Worm (Caenorhabditis elegans) whole organism, midembryonic: ENCODE measurements around the gene cdh-1.

Experiments
- T22C8.4 ChIP-seq: fragments of 200-800 bp; sonication (Bioruptor generic); IDR thresholded peaks from 2 replicates; pipeline ENCODE4 v1.3.6; 2022; ENCODE audit warnings: missing genetic modification characterization, missing compliant biosample characterization
- cog-1 ChIP-seq: sonication (generic microtip); optimal IDR thresholded peaks from 2 replicates; lab custom pipeline; 2016; ENCODE audit warnings: missing genetic modification characterization, missing compliant biosample characterization
- flt-1 ChIP-seq: fragments of 200-800 bp; sonication (Bioruptor generic); IDR thresholded peaks from 2 replicates; pipeline ENCODE4 v1.3.6; 2022; ENCODE audit warnings: missing genetic modification characterization, missing compliant biosample characterization
- klf-2 ChIP-seq: fragments of 200-800 bp; sonication (Bioruptor generic); conservative IDR thresholded peaks from 2 replicates; pipeline ENCODE4 v1.3.6; 2022; ENCODE audit warnings: missing genetic modification reagents, missing genetic modification characterization, missing compliant biosample characterization
- med-1 ChIP-seq: sonication (generic microtip); optimal IDR thresholded peaks from 2 replicates; lab custom pipeline; 2017; ENCODE audit warnings: missing genetic modification characterization, mild to moderate bottlenecking, missing compliant biosample characterization, antibody characterized with exemption, missing genetic modification reagents; ENCODE audit not compliant: insufficient read depth
- ref-1 ChIP-seq: fragments of 200-800 bp; sonication (Bioruptor generic); conservative IDR thresholded peaks from 2 replicates; pipeline ENCODE4 v1.3.6; 2022; ENCODE audit warnings: missing genetic modification reagents, missing genetic modification characterization, missing compliant biosample characterization
- tab-1 ChIP-seq: fragments of 200-800 bp; sonication (Bioruptor generic); IDR thresholded peaks from 2 replicates; pipeline ENCODE4 v1.3.6; 2022; ENCODE audit warnings: missing genetic modification characterization, missing compliant biosample characterization
- ztf-23 ChIP-seq: fragments of 200-800 bp; sonication (Bioruptor generic); IDR thresholded peaks from 2 replicates; pipeline ENCODE4 v1.3.6; 2022; ENCODE audit warnings: missing genetic modification reagents, missing genetic modification characterization, missing compliant biosample characterization
- ztf-29 ChIP-seq: fragments of 200-800 bp; sonication (Bioruptor generic); IDR thresholded peaks from 2 replicates; pipeline ENCODE4 v1.3.6; 2022; ENCODE audit warnings: missing genetic modification reagents, missing genetic modification characterization, missing compliant biosample characterization

cdh-1 gene

DNA sequence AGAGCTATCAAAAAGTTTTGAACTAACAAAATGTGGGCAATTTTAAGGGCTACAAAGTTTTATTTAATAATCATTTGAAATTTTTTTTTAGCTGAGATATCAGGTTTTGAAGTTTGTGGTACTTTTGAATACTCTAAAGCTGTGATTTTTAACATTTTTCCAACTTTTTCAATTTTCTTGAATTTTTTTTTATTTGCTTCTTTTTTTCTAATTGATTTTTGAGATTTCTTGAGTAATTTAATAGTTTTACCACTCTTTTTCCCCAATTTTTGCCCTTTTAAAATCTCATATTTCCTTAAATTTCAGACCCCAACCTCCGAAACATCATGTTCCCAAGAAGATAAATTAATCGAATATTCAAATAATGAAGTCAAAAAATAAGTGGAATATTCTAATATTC is at the start of gene cdh-1:
Gene cdh-1 (plus strand): TSS at position 301 of the 400 bp plus-strand sequence.
- no peak for TF ChIP-seq flt-1 (GFP tag; lab: Robert Waterston, UW)

DNA sequence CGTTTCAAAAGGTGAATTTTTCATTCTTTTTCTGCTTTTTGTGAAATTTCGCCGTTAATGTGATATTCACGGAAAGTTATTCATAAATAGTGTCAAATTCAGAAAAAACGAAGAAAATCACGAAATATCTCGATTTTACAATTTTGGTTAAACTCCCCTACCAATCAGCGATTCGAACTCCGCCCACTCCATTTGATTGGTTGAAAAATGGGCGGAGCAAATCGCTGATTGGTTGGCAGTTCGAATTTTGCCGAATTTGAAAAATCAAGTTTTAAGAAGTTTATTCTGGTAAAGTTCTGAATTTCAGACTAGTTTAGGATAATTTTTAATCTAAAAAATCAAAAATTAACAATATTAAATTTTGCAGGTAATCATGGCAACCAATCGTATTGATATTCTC is 46.0 kb upstream of the cdh-1 start:
- no peak for TF ChIP-seq klf-2
- TF ChIP-seq ztf-23 (GFP tag; lab: Robert Waterston, UW), result no peak
- no peak for TF ChIP-seq ref-1 (GFP tag; lab: Robert Waterston, UW)
- TF ChIP-seq ztf-29 (GFP tag; lab: Robert Waterston, UW), result no peak
- TF ChIP-seq med-1, result no peak
- TF ChIP-seq cog-1 (tag; lab: Kevin White, UChicago), result no peak
- TF ChIP-seq tab-1, result no peak
- TF ChIP-seq T22C8.4 (GFP tag; lab: Robert Waterston, UW), result no peak
- no peak for TF ChIP-seq flt-1 (GFP tag; lab: Robert Waterston, UW)

DNA sequence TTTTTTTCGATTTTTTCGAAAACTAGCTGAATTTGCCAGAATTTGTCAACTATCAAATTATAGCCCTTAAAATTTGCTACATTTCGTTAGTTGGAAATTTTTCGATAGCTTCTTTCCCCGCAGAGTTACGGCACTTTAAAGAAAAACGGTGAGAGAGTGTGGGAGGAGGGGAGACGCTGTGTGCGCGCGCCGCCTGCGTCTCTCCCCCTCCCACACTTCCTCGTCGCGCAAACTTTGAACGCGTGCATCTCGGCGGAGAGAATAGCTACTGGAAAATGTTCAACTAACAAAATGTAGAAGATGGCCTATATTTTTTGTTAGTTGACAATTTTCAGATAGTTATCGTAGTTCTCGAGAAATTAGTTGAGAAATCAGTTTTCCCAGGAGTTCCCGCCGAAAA is 44.1 kb upstream of the cdh-1 start:
- TF ChIP-seq med-1 (no peak), flt-1 (GFP tag; lab: Robert Waterston, UW) (no peak), ztf-29 (GFP tag; lab: Robert Waterston, UW) (no peak), cog-1 (tag; lab: Kevin White, UChicago) (no peak), ztf-23 (GFP tag; lab: Robert Waterston, UW) (no peak), klf-2 (no peak), tab-1 (no peak), T22C8.4 (GFP tag; lab: Robert Waterston, UW) (no peak)

DNA sequence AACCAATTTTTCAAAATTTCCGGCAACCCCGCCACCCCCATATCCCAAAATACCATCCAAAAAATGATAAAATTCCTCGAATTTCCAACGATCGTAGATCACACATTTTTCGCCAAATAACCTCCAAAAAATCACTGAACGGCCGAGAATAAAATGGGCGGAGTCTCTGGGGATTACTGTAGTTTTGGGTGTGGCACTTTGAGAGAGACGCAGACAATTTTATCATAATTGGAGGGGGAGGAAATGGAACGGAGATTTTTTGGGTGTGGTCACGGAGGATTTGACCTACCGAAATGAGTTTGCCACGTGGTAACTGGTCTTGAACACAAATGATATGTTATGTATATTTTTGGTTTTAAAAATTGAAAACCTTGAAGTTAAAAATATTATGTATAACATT is 42.3 kb upstream of the cdh-1 start:
- TF ChIP-seq med-1, result no peak
- TF ChIP-seq ztf-29 (GFP tag; lab: Robert Waterston, UW), result no peak
- TF ChIP-seq klf-2, result no peak
- TF ChIP-seq tab-1, result no peak
- no peak for TF ChIP-seq ref-1 (GFP tag; lab: Robert Waterston, UW)
- no peak for TF ChIP-seq flt-1 (GFP tag; lab: Robert Waterston, UW)
- TF ChIP-seq T22C8.4 (GFP tag; lab: Robert Waterston, UW), result no peak
- TF ChIP-seq ztf-23 (GFP tag; lab: Robert Waterston, UW), result no peak
- TF ChIP-seq cog-1 (tag; lab: Kevin White, UChicago), result no peak

DNA sequence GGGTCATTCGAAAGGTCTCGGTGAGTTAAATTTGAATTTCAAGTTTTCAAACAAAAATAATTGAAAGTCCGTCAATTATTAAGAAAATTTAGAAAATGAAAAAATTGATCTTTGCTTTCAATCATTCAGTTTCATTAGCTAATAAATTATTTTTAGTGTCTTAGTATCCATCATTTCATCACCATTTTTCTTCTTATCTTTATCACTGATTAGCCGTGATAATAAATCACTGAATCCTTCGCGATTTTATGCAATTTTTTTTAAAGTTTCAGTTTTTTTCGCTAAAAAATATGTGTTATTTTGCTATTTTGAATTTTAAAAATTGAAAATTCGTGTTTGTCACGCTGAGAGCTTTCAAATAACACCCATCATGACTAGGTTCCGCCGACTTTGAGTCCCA is 41.7 kb upstream of the cdh-1 start:
- no peak for TF ChIP-seq cog-1 (tag; lab: Kevin White, UChicago)
- TF ChIP-seq med-1, result no peak
- TF ChIP-seq tab-1, result no peak
- TF ChIP-seq T22C8.4 (GFP tag; lab: Robert Waterston, UW), result no peak
- TF ChIP-seq ztf-29 (GFP tag; lab: Robert Waterston, UW), result no peak
- TF ChIP-seq ref-1 (GFP tag; lab: Robert Waterston, UW), result no peak
- TF ChIP-seq klf-2, result no peak
- TF ChIP-seq ztf-23 (GFP tag; lab: Robert Waterston, UW), result no peak
- TF ChIP-seq flt-1 (GFP tag; lab: Robert Waterston, UW), result no peak

DNA sequence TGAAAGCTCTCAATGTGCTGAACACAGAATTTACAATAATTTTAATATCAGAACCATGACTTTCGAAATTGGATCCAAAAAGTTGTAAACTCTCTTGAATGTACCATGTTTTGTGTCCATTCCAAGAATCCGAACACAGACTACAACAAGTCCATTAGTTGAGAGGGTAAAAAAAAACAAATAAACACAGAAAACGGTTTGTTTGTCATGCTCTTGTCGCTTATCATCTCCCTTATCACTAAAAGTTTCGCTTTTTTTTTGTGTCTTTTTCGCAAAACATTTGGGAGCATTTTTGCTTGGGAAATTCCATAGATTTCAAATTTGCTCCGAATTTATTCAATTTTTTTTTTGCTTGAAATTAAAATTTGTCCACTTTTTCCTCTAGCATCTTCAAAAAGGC is 41.2 kb upstream of the cdh-1 start:
- no peak for TF ChIP-seq cog-1 (tag; lab: Kevin White, UChicago)
- no peak for TF ChIP-seq T22C8.4 (GFP tag; lab: Robert Waterston, UW)
- no peak for TF ChIP-seq ref-1 (GFP tag; lab: Robert Waterston, UW)
- no peak for TF ChIP-seq flt-1 (GFP tag; lab: Robert Waterston, UW)
- TF ChIP-seq klf-2, result no peak
- no peak for TF ChIP-seq tab-1
- no peak for TF ChIP-seq ztf-23 (GFP tag; lab: Robert Waterston, UW)
- no peak for TF ChIP-seq ztf-29 (GFP tag; lab: Robert Waterston, UW)
- no peak for TF ChIP-seq med-1

DNA sequence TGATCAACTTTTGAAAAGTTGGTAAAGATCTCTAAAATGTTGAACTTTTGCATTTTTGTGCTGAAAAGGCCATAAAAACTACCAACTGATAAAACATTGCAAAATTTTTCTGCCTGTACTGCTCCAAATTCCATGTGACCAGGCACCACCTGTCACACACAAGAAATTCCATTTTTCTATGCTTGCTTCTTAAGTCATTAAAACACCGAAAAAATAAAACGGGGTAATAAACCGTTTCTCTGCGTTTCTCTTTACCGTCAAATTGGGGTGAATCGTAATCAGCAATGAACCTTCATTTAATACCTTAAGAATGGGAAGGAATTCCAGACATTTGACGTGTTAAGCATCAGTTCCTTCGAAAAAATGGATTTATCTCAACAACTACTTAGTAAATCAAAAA is 40.5 kb upstream of the cdh-1 start:
- no peak for TF ChIP-seq tab-1
- TF ChIP-seq med-1, result no peak
- no peak for TF ChIP-seq flt-1 (GFP tag; lab: Robert Waterston, UW)
- TF ChIP-seq klf-2, result no peak
- TF ChIP-seq ref-1 (GFP tag; lab: Robert Waterston, UW), result no peak
- TF ChIP-seq ztf-29 (GFP tag; lab: Robert Waterston, UW), result no peak
- no peak for TF ChIP-seq cog-1 (tag; lab: Kevin White, UChicago)
- no peak for TF ChIP-seq T22C8.4 (GFP tag; lab: Robert Waterston, UW)
- TF ChIP-seq ztf-23 (GFP tag; lab: Robert Waterston, UW), result no peak

DNA sequence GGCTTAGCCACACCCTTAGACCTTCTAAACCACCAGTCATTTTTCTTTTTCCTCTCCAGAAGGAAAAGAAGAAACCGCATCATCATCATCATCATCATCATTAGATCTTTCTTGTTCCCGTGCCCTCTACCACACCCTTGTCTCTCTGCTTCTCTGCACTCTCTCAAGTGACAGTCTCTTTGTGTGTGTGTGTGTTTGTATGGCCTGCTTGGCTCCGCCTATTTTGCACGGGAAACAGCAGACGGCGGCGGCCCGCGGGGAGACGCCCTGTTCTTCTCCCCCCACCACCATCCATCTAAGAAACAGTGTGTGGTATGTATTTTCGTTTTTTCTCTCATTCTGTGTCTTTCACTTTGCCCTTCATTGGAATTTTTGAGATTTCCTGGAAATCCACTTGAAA is 38.9 kb upstream of the cdh-1 start:
- no peak for TF ChIP-seq ref-1 (GFP tag; lab: Robert Waterston, UW)
- TF ChIP-seq ztf-29 (GFP tag; lab: Robert Waterston, UW), result no peak
- TF ChIP-seq cog-1 (tag; lab: Kevin White, UChicago), result no peak
- no peak for TF ChIP-seq tab-1

DNA sequence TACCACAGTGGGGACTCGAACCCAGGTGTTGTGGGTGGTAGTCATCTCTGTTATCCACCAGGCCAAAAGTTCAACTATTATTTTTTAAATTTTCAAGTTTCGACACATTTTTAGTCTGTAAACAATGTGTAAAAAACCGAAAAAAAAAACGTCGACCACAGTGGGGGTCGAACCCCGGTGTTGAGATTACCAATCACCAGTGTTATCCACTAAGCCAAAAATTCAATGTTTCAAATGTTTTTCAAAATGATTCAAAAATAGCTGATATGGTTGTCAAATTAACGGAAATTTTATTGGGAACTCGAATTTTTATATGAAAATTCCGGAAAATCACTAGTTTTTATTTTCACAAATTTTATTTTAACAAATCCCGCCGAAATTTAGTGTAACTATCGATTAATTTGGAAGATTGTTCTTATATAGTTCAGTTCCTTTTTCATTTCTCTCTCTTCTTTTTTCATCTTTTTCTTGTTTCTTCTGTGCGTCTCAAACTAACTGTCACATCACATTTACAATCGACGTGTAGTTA is 37.5 kb upstream of the cdh-1 start:
- no peak for TF ChIP-seq flt-1 (GFP tag; lab: Robert Waterston, UW)
- no peak for TF ChIP-seq ztf-29 (GFP tag; lab: Robert Waterston, UW)

DNA sequence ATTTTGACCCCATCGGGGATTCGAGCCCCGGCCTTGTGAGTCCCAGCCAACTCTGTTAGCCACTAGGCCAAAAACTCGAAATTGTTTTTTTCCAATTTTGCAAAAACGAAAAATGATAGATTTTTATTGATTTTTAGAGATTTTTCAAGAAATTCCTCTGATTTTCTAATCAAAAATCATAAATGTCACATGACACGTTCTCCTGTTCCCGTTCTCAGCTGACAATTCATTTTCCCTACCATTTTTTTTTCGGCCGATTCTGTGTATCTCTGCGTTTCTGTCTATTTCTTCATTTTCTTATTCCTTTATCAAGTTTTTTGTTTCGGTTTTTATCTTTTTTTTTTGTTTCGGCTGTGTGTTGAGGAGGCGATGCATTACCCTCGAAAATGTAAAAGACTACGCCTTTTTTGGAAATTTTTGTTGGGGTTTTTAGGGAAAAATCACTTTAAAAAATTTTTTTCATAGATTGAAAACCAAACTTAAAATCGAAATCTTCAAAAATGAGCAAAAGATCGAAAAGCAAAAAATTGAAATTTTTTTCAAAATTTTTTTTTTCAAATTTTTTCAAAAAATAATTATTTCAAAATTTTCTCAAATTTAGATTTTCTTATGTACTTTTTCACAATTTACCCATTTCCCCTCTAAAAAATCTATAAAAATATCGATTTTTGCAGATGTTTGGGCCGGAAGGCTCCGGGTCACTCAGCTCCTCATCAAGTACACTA is 36.4 kb upstream of the cdh-1 start, which contains the start of gene klf-1:
Gene klf-1 (plus strand): TSS at position 675 of the 725 bp plus-strand sequence.
- TF ChIP-seq tab-1, result no peak
- TF ChIP-seq klf-2, result no peak
- no peak for TF ChIP-seq ztf-29 (GFP tag; lab: Robert Waterston, UW)
- no peak for TF ChIP-seq flt-1 (GFP tag; lab: Robert Waterston, UW)
- TF ChIP-seq ztf-23 (GFP tag; lab: Robert Waterston, UW), result no peak
- TF ChIP-seq T22C8.4 (GFP tag; lab: Robert Waterston, UW), result no peak
- TF ChIP-seq med-1, result no peak
- TF ChIP-seq cog-1 (tag; lab: Kevin White, UChicago), result no peak
- no peak for TF ChIP-seq ref-1 (GFP tag; lab: Robert Waterston, UW)
